Worm (Caenorhabditis elegans) whole organism, L2 larva: Measurements from ENCODE around the gene lat-1.

Source experiments
- aly-2 ChIP-seq: fragments of 150-350 bp; optimal IDR thresholded peaks from 2 replicates; lab custom pipeline; 2014; ENCODE audit warnings: missing biosample characterization, missing genetic modification characterization
- ceh-82 ChIP-seq: fragments of 150-350 bp; optimal IDR thresholded peaks from 2 replicates; lab custom pipeline; 2014; ENCODE audit warnings: missing biosample characterization, missing genetic modification characterization
- lin-13 ChIP-seq: fragments of 150-350 bp; optimal IDR thresholded peaks from 2 replicates; lab custom pipeline; 2014; ENCODE audit warnings: missing biosample characterization, missing genetic modification reagents, missing genetic modification characterization
- lin-39 ChIP-seq: fragments of 150-350 bp; optimal IDR thresholded peaks from 2 replicates; lab custom pipeline; 2014; ENCODE audit warnings: missing biosample characterization, missing genetic modification reagents, missing genetic modification characterization
- mbf-1 ChIP-seq: sonication (generic microtip); optimal IDR thresholded peaks from 2 replicates; lab custom pipeline; 2017; ENCODE audit warnings: missing biosample characterization, missing genetic modification characterization
- nhr-10 ChIP-seq: sonication (generic microtip); optimal IDR thresholded peaks from 2 replicates; lab custom pipeline; 2017; ENCODE audit warnings: missing biosample characterization, missing genetic modification characterization
- snpc-4 ChIP-seq: fragments of 150-350 bp; optimal IDR thresholded peaks from 2 replicates; lab custom pipeline; 2014; ENCODE audit warnings: missing biosample characterization, missing genetic modification characterization
- ztf-11 ChIP-seq: sonication (generic microtip); optimal IDR thresholded peaks from 2 replicates; lab custom pipeline; 2017; ENCODE audit warnings: missing biosample characterization, missing genetic modification characterization

ce11 chrII:8895398-8895797, 1.2 kb upstream of the lat-1 start:
- no peak for TF ChIP-seq ceh-82
- no peak for TF ChIP-seq snpc-4 (tag; lab: Kevin White, UChicago)
- no peak for TF ChIP-seq ztf-11 (tag; lab: Kevin White, UChicago)
- TF ChIP-seq nhr-10 (tag; lab: Kevin White, UChicago) = no peak
- no peak for TF ChIP-seq lin-39 (tag; lab: Kevin White, UChicago)
- no peak for TF ChIP-seq aly-2 (tag; lab: Kevin White, UChicago)
- TF ChIP-seq lin-13 (GFP tag; lab: Kevin White, UChicago) = no peak
- TF ChIP-seq mbf-1 = no peak
